Worm (Caenorhabditis elegans): ENCODE results near the gene ZK418.7.
A peak's percentile ranks its signal among the peaks of the same experiment; 100 is the strongest.

The ZK418.7 gene

DNA sequence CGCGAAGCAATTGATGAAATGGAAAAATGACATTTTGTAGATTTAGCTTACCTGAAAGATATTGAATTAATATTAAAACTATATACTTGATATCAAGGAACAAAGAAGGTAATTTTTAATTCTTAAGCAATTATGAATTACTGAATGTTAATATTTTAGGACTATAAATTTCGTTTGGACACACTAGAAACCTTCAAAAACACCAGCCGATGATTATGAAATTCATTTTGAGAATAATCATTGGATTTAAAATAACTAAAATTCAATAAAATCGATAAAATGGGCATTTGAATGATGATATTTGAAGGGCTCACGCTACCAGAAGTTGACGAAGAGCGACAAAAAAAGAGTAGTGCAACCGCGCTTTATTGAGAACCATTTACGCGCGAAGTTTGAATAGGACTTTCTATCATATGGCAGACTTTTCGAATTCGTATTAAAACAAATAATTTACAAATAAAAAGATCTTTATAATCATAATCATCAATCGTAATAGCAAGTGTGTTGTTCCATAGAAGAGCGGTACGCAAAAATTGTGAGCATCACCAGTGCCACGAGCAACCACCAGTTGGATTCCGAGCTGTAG is 6.7 kb downstream of the ZK418.7 start, which contains the start of gene ZK418.5 (continued):
- TF ChIP-seq F37B4.10 (GFP tag; IDR thresholded peaks at IDR 0.05) (no peak), repo-1 (tag; optimal IDR thresholded peaks at IDR 0.05) (no peak), nfya-2 (GFP tag; IDR thresholded peaks at IDR 0.05) (no peak), madf-8 (GFP tag; conservative IDR thresholded peaks at IDR 0.05) (no peak), hlh-26 (GFP tag; conservative IDR thresholded peaks at IDR 0.05) (no peak), nhr-120 (GFP tag; IDR thresholded peaks at IDR 0.05) (no peak), ztf-3 (GFP tag; optimal IDR thresholded peaks at IDR 0.05) (no peak), F57A8.1 (GFP tag; optimal IDR thresholded peaks at IDR 0.05) (no peak), unc-130 (GFP tag; optimal IDR thresholded peaks at IDR 0.05) (no peak), die-1 (tag; optimal IDR thresholded peaks at IDR 0.05) (no peak), Y79H2A.3 (GFP tag; conservative IDR thresholded peaks at IDR 0.05) (no peak), tlf-1 (GFP tag; optimal IDR thresholded peaks at IDR 0.05) (no peak), sea-2 (GFP tag; IDR thresholded peaks at IDR 0.05) (no peak), nhr-27 (tag; optimal IDR thresholded peaks at IDR 0.05) (no peak), nhr-179 (tag; optimal IDR thresholded peaks at IDR 0.05) (no peak), fkh-3 (tag; optimal IDR thresholded peaks at IDR 0.05) (no peak), ccch-3 (GFP tag; optimal IDR thresholded peaks at IDR 0.05) (no peak), egl-44 (GFP tag; IDR thresholded peaks at IDR 0.05) (no peak), hlh-12 (tag; optimal IDR thresholded peaks at IDR 0.05) (no peak), C06A6.2 (GFP tag; conservative IDR thresholded peaks at IDR 0.05) (no peak), lin-35 (GFP tag; optimal IDR thresholded peaks at IDR 0.05) (peak; percentile 8 to 86 (median 49)), zfh-2 (GFP tag; conservative IDR thresholded peaks at IDR 0.05) (no peak), madf-10 (tag; optimal IDR thresholded peaks at IDR 0.05) (no peak), nhr-80 (tag; optimal IDR thresholded peaks at IDR 0.05) (no peak), ztf-25 (GFP tag; IDR thresholded peaks at IDR 0.05) (no peak), sptf-2 (GFP tag; optimal IDR thresholded peaks at IDR 0.05) (no peak), cebp-1 (GFP tag; IDR thresholded peaks at IDR 0.05) (no peak), cebp-1 (tag; optimal IDR thresholded peaks at IDR 0.05) (no peak), efl-1 (GFP tag; optimal IDR thresholded peaks at IDR 0.05) (peak; percentile 77), gei-17 (GFP tag; optimal IDR thresholded peaks at IDR 0.05) (no peak), lin-54 (GFP tag; optimal IDR thresholded peaks at IDR 0.05) (peak; percentile 88)

DNA sequence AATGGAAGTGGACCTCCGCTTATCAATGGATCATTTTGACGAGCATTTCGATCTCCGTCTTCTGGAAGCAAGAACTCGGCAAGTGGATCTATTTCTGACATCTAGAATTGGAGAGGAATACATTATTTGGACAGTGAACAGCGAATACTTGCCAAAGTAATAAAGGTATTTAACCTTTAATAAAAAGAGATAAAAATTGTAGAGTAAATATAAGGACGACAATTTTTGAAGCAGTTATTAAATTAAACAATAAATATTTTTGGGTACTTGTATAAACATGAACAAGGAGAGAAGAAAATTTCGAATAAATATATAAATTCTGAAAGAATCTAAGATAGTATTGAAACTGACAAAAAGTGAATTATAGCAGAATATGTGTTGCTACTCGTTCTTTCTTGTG is 8.1 kb downstream of the ZK418.7 start, which contains the start of gene lin-37:
TSS of gene lin-37 (minus strand) at position 101 of the 400 bp plus-strand sequence.
- TF ChIP-seq ceh-100 (GFP tag; IDR thresholded peaks at IDR 0.05) (no peak), F39B2.1 (GFP tag; IDR thresholded peaks at IDR 0.05) (no peak), B0019.2 (GFP tag; conservative IDR thresholded peaks at IDR 0.05) (no peak), ceh-79 (tag; optimal IDR thresholded peaks at IDR 0.05) (no peak), Y67H2A.10 (GFP tag; conservative IDR thresholded peaks at IDR 0.05) (no peak), lir-1 (GFP tag; conservative IDR thresholded peaks at IDR 0.05) (no peak)

DNA sequence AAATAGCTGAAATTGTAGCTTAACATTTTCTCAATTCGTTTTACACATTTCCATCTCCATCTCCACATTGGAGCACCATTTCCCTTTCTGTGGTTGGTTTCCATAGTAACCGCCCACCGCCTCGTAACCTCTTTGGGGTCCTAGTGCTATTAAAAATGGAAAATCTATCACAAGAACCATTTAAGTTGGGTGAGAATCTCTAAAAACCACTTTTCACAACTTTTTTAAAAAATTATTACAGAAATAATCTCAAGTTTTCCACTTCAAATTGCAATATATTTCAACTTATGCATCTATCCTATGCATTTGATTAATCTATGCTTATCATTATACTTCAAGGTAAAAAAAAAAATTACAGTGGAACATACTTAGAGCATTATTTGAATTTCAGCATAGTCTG is 10.6 kb downstream of the ZK418.7 start, which contains the start of gene tmem-17:
TSS of gene tmem-17 (plus strand) at position 301 of the 400 bp plus-strand sequence.
- no peak for TF ChIP-seq unc-130 (GFP tag; optimal IDR thresholded peaks at IDR 0.05)
- TF ChIP-seq die-1 (tag; optimal IDR thresholded peaks at IDR 0.05), result no peak
- TF ChIP-seq atf-7 (tag; optimal IDR thresholded peaks at IDR 0.05), result no peak
- no peak for TF ChIP-seq ztf-6 (GFP tag; IDR thresholded peaks at IDR 0.05)
- TF ChIP-seq mes-4 (tag; optimal IDR thresholded peaks at IDR 0.05), result no peak
- TF ChIP-seq sptf-2 (GFP tag; optimal IDR thresholded peaks at IDR 0.05), result no peak
- no peak for TF ChIP-seq lir-1 (GFP tag; conservative IDR thresholded peaks at IDR 0.05)
- no peak for TF ChIP-seq chd-7 (tag; optimal IDR thresholded peaks at IDR 0.05)
